Worm (Caenorhabditis elegans) whole organism, late embryonic: Measurements from ENCODE around the gene aakg-1.

Source experiments
- C08G9.2 ChIP-seq: sonication (generic microtip); optimal IDR thresholded peaks from 2 replicates; lab custom pipeline; 2016; ENCODE audit warnings: mild to moderate bottlenecking, missing genetic modification characterization, moderate library complexity, missing compliant biosample characterization
- K02D7.2 ChIP-seq: sonication (generic microtip); optimal IDR thresholded peaks from 2 replicates; lab custom pipeline; 2017; ENCODE audit warnings: mild to moderate bottlenecking, missing genetic modification characterization, missing compliant biosample characterization
- T23F11.4 ChIP-seq: fragments of 200-800 bp; sonication (Bioruptor generic); optimal IDR thresholded peaks from 2 replicates; lab custom pipeline; 2018; ENCODE audit warnings: mild to moderate bottlenecking, missing genetic modification characterization, missing compliant biosample characterization
- Y22D7AL.16 ChIP-seq: sonication (generic microtip); optimal IDR thresholded peaks from 2 replicates; lab custom pipeline; 2016; ENCODE audit warnings: missing genetic modification characterization, missing compliant biosample characterization
- ama-1 ChIP-seq: fragments of 150-350 bp; optimal IDR thresholded peaks from 2 replicates; lab custom pipeline; 2014
- ceh-14 ChIP-seq: sonication (generic microtip); optimal IDR thresholded peaks from 2 replicates; lab custom pipeline; 2016; ENCODE audit warnings: missing genotype, missing genetic modification characterization, missing compliant biosample characterization
- ceh-18 ChIP-seq: sonication (generic microtip); optimal IDR thresholded peaks from 2 replicates; lab custom pipeline; 2016; ENCODE audit warnings: missing genetic modification characterization, missing compliant biosample characterization
- ceh-19 ChIP-seq: fragments of 200-800 bp; sonication (Bioruptor generic); optimal IDR thresholded peaks from 2 replicates; lab custom pipeline; 2018; ENCODE audit warnings: mild to moderate bottlenecking, missing genetic modification characterization, missing compliant biosample characterization
- ceh-22 ChIP-seq: sonication (generic microtip); optimal IDR thresholded peaks from 2 replicates; lab custom pipeline; 2017; ENCODE audit warnings: missing biosample characterization, missing genetic modification characterization
- ceh-24 ChIP-seq: sonication (generic microtip); optimal IDR thresholded peaks from 2 replicates; lab custom pipeline; 2016; ENCODE audit warnings: mild to moderate bottlenecking, missing genetic modification characterization, missing compliant biosample characterization
- ceh-31 ChIP-seq: sonication (generic microtip); optimal IDR thresholded peaks from 2 replicates; lab custom pipeline; 2016; ENCODE audit warnings: missing genetic modification characterization, missing compliant biosample characterization
- ceh-34 ChIP-seq: sonication (generic microtip); optimal IDR thresholded peaks from 2 replicates; lab custom pipeline; 2016; ENCODE audit warnings: mild to moderate bottlenecking, missing genetic modification characterization, missing compliant biosample characterization
- ceh-6 ChIP-seq: fragments of 200-800 bp; sonication (Bioruptor generic); optimal IDR thresholded peaks from 2 replicates; lab custom pipeline; 2018; ENCODE audit warnings: mild to moderate bottlenecking, missing genetic modification characterization, missing compliant biosample characterization
- che-1 ChIP-seq: sonication (generic microtip); optimal IDR thresholded peaks from 2 replicates; lab custom pipeline; 2016; ENCODE audit warnings: mild to moderate bottlenecking, missing genetic modification characterization, missing compliant biosample characterization
- elt-2 ChIP-seq: sonication (generic microtip); optimal IDR thresholded peaks from 2 replicates; lab custom pipeline; 2016; ENCODE audit warnings: missing genetic modification reagents, missing genetic modification characterization, missing compliant biosample characterization
- elt-4 ChIP-seq: sonication (generic microtip); optimal IDR thresholded peaks from 2 replicates; lab custom pipeline; 2016; ENCODE audit warnings: missing genetic modification characterization, missing compliant biosample characterization
- fax-1 ChIP-seq: sonication (generic microtip); optimal IDR thresholded peaks from 2 replicates; lab custom pipeline; 2016; ENCODE audit warnings: missing genotype, missing genetic modification characterization, missing compliant biosample characterization
- fkh-10 ChIP-seq: fragments of 150-350 bp; optimal IDR thresholded peaks from 2 replicates; lab custom pipeline; 2014; ENCODE audit warnings: missing biosample characterization, missing genetic modification reagents, missing genetic modification characterization
- fkh-6 ChIP-seq: sonication (generic microtip); optimal IDR thresholded peaks from 2 replicates; lab custom pipeline; 2016; ENCODE audit warnings: missing genetic modification characterization, missing compliant biosample characterization
- hlh-13 ChIP-seq: fragments of 200-800 bp; sonication (Bioruptor generic); optimal IDR thresholded peaks from 2 replicates; lab custom pipeline; 2018; ENCODE audit warnings: mild to moderate bottlenecking, missing genetic modification characterization, missing compliant biosample characterization
- hlh-15 ChIP-seq: sonication (generic microtip); optimal IDR thresholded peaks from 2 replicates; lab custom pipeline; 2016; ENCODE audit warnings: missing genetic modification characterization, missing compliant biosample characterization
- hlh-30 ChIP-seq: sonication (generic microtip); optimal IDR thresholded peaks from 2 replicates; lab custom pipeline; 2017; ENCODE audit warnings: antibody characterized with exemption, missing genetic modification characterization, missing compliant biosample characterization; ENCODE audit not compliant: insufficient read depth
- hlh-8 ChIP-seq: sonication (generic microtip); optimal IDR thresholded peaks from 2 replicates; lab custom pipeline; 2016; ENCODE audit warnings: missing genotype, missing genetic modification characterization, missing compliant biosample characterization
- lin-11 ChIP-seq: fragments of 200-800 bp; sonication (Bioruptor generic); optimal IDR thresholded peaks from 2 replicates; lab custom pipeline; 2018; ENCODE audit warnings: mild to moderate bottlenecking, missing genetic modification characterization, missing compliant biosample characterization
- madf-2 ChIP-seq: sonication (generic microtip); optimal IDR thresholded peaks from 2 replicates; lab custom pipeline; 2017; ENCODE audit warnings: missing genetic modification characterization, missing compliant biosample characterization
- mec-3 ChIP-seq: sonication (generic microtip); optimal IDR thresholded peaks from 2 replicates; lab custom pipeline; 2016; ENCODE audit warnings: borderline replicate concordance, missing genetic modification characterization, missing compliant biosample characterization
- nfya-1 ChIP-seq: sonication (generic microtip); optimal IDR thresholded peaks from 2 replicates; lab custom pipeline; 2017; ENCODE audit warnings: missing genetic modification characterization, mild to moderate bottlenecking, missing compliant biosample characterization, antibody characterized with exemption, moderate library complexity
- nhr-232 ChIP-seq: sonication (generic microtip); optimal IDR thresholded peaks from 2 replicates; lab custom pipeline; 2016; ENCODE audit warnings: missing genetic modification characterization, missing compliant biosample characterization
- npax-4 ChIP-seq: sonication (generic microtip); optimal IDR thresholded peaks from 2 replicates; lab custom pipeline; 2016; ENCODE audit warnings: missing genetic modification characterization, missing compliant biosample characterization
- pat-9 ChIP-seq: fragments of 200-800 bp; sonication (Bioruptor generic); optimal IDR thresholded peaks from 2 replicates; lab custom pipeline; 2018; ENCODE audit warnings: mild to moderate bottlenecking, missing genetic modification characterization, moderate library complexity, missing compliant biosample characterization
- pax-1 ChIP-seq: fragments of 150-350 bp; optimal IDR thresholded peaks from 2 replicates; lab custom pipeline; 2014; ENCODE audit warnings: missing biosample characterization, missing genetic modification characterization
- pha-2 ChIP-seq: sonication (generic microtip); optimal IDR thresholded peaks from 2 replicates; lab custom pipeline; 2017; ENCODE audit warnings: mild to moderate bottlenecking, missing genetic modification characterization, missing compliant biosample characterization
- pros-1 ChIP-seq: fragments of 150-350 bp; optimal IDR thresholded peaks from 2 replicates; lab custom pipeline; 2014; ENCODE audit warnings: missing biosample characterization, missing genetic modification reagents, missing genetic modification characterization
- ref-2 ChIP-seq: sonication (generic microtip); optimal IDR thresholded peaks from 2 replicates; lab custom pipeline; 2016; ENCODE audit warnings: missing genetic modification characterization, missing compliant biosample characterization
- sdc-2 ChIP-seq: sonication (generic microtip); optimal IDR thresholded peaks from 2 replicates; lab custom pipeline; 2016; ENCODE audit warnings: missing genotype, missing genetic modification characterization, missing compliant biosample characterization
- sox-2 ChIP-seq: fragments of 200-800 bp; sonication (Bioruptor generic); IDR thresholded peaks from 2 replicates; pipeline ENCODE4 v1.3.6; 2022; ENCODE audit warnings: missing genetic modification reagents, missing genetic modification characterization, missing compliant biosample characterization
- tbx-2 ChIP-seq: sonication (generic microtip); optimal IDR thresholded peaks from 2 replicates; lab custom pipeline; 2016; ENCODE audit warnings: missing genetic modification characterization, missing compliant biosample characterization
- tbx-7 ChIP-seq: sonication (generic microtip); optimal IDR thresholded peaks from 2 replicates; lab custom pipeline; 2016; ENCODE audit warnings: missing genotype, missing genetic modification characterization, missing compliant biosample characterization
- ttx-3 ChIP-seq: sonication (generic microtip); optimal IDR thresholded peaks from 2 replicates; lab custom pipeline; 2016; ENCODE audit warnings: missing genetic modification reagents, missing genetic modification characterization, missing compliant biosample characterization
- unc-3 ChIP-seq, 2 experiments: fragments of 200-800 bp in 1 of 2; sonication (Bioruptor generic) in 1 of 2; sonication (generic microtip) in 1 of 2; conservative IDR thresholded peaks in 1 of 2; optimal IDR thresholded peaks in 1 of 2; 2 replicates each; pipeline versions ENCODE4 v1.3.6 to Lab custom; 2016 to 2022; ENCODE audit warnings: missing compliant biosample characterization in 2 of 2, missing genetic modification characterization in 2 of 2, missing genetic modification reagents in 1 of 2
- unc-42 ChIP-seq: sonication (generic microtip); optimal IDR thresholded peaks from 2 replicates; lab custom pipeline; 2016; ENCODE audit warnings: missing genotype, missing genetic modification characterization, missing compliant biosample characterization
- unc-86 ChIP-seq: sonication (generic microtip); optimal IDR thresholded peaks from 2 replicates; lab custom pipeline; 2016; ENCODE audit warnings: missing genetic modification characterization, missing compliant biosample characterization
- zip-5 ChIP-seq: sonication (generic microtip); optimal IDR thresholded peaks from 2 replicates; lab custom pipeline; 2016; ENCODE audit warnings: missing genetic modification characterization, missing compliant biosample characterization
- ztf-16 ChIP-seq: sonication (generic microtip); optimal IDR thresholded peaks from 2 replicates; lab custom pipeline; 2017; ENCODE audit warnings: missing genetic modification characterization, missing compliant biosample characterization

The aakg-1 gene

DNA sequence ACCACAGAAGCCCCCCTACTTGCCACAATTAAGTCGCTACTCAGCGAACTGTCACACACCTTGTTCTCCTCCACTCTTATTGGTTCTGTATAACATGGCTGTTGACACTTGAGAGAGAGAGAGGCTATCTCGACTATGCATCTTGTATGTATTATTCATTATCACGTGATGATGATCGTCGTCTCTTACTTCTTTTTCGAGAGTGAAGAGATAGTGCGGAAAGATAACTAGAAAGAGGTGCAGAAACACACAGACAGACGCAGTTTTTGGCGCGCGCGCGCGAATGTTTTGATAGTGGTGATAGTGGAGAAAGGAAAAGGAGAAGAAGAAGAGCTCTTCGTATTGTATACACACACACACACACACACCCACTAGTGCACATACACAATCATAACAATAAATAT lies 41.8 kb upstream of the aakg-1 start (continued):
- TF ChIP-seq pat-9 (tag; lab: Kevin White, UChicago) (no peak), ztf-16 (tag; lab: Kevin White, UChicago) (no peak), pros-1 (tag; lab: Kevin White, UChicago) (no peak), hlh-13 (no peak), K02D7.2 (tag; lab: Kevin White, UChicago) (no peak), unc-3 (GFP tag; conservative IDR thresholded peaks at IDR 0.05; lab: Robert Waterston, UW) (no peak), unc-3 (tag; optimal IDR thresholded peaks at IDR 0.05; lab: Kevin White, UChicago) (no peak), unc-86 (tag; lab: Kevin White, UChicago) (no peak), fkh-6 (no peak), elt-4 (tag; lab: Kevin White, UChicago) (no peak), T23F11.4 (GFP tag; lab: Kevin White, UChicago) (no peak), ama-1 (lab: Kevin White, UChicago) (no peak), pha-2 (peak; percentile 7), tbx-2 (tag; lab: Kevin White, UChicago) (peak; percentile 51), fax-1 (tag; lab: Kevin White, UChicago) (no peak), nfya-1 (tag; lab: Kevin White, UChicago) (peak; percentile 48), npax-4 (no peak), ttx-3 (no peak), ceh-14 (tag; lab: Kevin White, UChicago) (no peak), ceh-22 (tag; lab: Kevin White, UChicago) (peak; percentile 88), sdc-2 (no peak), hlh-15 (tag; lab: Kevin White, UChicago) (no peak), ceh-18 (tag; lab: Kevin White, UChicago) (no peak), lin-11 (tag; lab: Kevin White, UChicago) (no peak), ceh-19 (GFP tag; lab: Kevin White, UChicago) (no peak), hlh-8 (tag; lab: Kevin White, UChicago) (no peak), ceh-6 (GFP tag; lab: Kevin White, UChicago) (no peak), che-1 (tag; lab: Kevin White, UChicago) (no peak), C08G9.2 (tag; lab: Kevin White, UChicago) (no peak), Y22D7AL.16 (tag; lab: Kevin White, UChicago) (no peak), pax-1 (tag; lab: Kevin White, UChicago) (no peak), sox-2 (GFP tag; lab: Robert Waterston, UW) (no peak)

DNA sequence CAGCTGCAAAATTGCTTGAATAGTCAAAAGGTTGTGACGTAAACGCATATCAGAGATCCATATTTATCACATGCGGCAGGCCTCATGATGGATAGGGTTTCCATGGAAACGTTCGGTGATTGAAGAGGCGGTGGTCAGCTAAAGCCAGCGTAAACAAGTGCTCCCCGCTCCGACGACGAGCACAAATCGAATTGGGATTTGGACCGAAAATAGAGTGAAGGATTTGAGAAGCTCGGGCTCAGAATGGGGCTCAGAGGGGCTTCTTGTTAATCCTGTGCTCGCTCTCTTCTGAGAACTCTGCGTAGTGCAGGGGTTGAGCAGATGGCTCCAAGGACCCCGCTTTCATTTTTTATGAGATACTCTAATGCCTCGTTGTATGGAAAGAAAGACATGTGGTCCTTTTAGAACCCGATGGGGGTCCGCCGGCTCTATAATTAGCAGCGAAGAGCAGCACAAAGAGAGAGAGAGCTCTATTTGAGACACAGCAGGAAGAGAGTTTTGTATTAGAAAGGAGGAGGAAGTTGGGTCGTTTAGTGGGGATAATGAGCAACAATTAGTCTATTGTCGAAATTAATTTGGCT lies 40.7 kb upstream of the aakg-1 start:
- TF ChIP-seq fax-1 (tag; lab: Kevin White, UChicago), result no peak
- TF ChIP-seq ttx-3, result peak; percentile 22
- peak; percentile 1 for TF ChIP-seq ref-2 (tag; lab: Kevin White, UChicago)
- peak; percentile 4 for TF ChIP-seq madf-2 (tag; lab: Kevin White, UChicago)
- TF ChIP-seq nfya-1 (tag; lab: Kevin White, UChicago), result peak; percentile 10
- peak; percentile 35 for TF ChIP-seq ceh-14 (tag; lab: Kevin White, UChicago)
- TF ChIP-seq K02D7.2 (tag; lab: Kevin White, UChicago), result no peak
- TF ChIP-seq sox-2 (GFP tag; lab: Robert Waterston, UW), result 0 out of 2 replicates have a peak, but pooled peaks have one; percentile 2
- TF ChIP-seq tbx-7, result no peak
- TF ChIP-seq unc-42 (tag; lab: Kevin White, UChicago), result peak; percentile 63

DNA sequence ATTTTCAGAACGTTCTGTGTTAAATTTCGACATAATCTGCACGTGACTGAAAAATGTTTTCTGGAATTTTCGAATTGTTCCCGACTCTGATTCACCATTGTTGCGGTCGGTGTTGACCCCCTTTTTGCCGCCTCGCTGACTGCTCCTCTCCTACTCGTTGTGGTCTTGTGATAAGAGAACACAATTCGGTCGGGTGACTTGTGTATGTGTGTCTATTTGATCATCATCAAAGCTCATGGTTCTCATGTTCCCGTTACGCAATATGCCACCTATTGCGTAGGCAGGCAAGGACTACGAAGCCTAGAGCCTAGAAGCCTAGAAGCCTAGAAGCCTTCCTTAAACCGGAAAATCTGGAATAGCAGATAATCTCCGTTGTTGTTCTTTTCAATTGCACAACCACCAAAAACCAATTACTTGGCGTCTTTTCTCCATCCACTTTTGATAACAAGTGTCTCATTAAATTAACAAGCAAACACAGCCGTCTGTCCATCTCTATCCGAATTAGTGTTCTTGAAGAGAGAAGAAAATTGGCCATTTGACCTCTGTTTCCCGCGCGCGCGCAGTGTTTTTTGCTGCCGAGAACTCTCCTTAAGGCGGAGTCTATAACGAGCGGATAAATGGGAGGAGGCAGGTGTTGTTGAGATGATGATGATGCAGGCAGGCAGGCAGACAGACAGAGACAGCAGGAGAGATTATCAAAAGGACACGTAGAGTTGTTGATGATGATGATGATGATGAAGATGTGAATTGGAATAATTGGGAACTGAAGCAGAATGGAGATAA lies 39.7 kb upstream of the aakg-1 start:
- TF ChIP-seq pat-9 (tag; lab: Kevin White, UChicago) (no peak), K02D7.2 (tag; lab: Kevin White, UChicago) (no peak), ceh-14 (tag; lab: Kevin White, UChicago) (peak; percentile 0), ceh-34 (tag; lab: Kevin White, UChicago) (no peak), zip-5 (tag; lab: Kevin White, UChicago) (no peak), unc-42 (tag; lab: Kevin White, UChicago) (peak; percentile 42), fkh-10 (GFP tag; lab: Kevin White, UChicago) (no peak), ama-1 (lab: Kevin White, UChicago) (peak; percentile 29), hlh-30 (peak; percentile 86), ttx-3 (peak; percentile 80), ceh-31 (tag; lab: Kevin White, UChicago) (no peak), elt-4 (tag; lab: Kevin White, UChicago) (no peak), mec-3 (tag; lab: Kevin White, UChicago) (no peak), tbx-2 (tag; lab: Kevin White, UChicago) (peak; percentile 44), npax-4 (no peak), ceh-24 (tag; lab: Kevin White, UChicago) (no peak), nfya-1 (tag; lab: Kevin White, UChicago) (peak; percentile 47), T23F11.4 (GFP tag; lab: Kevin White, UChicago) (peak; percentile 1), elt-2 (peak; percentile 64), nhr-232 (no peak)
